Worm (Caenorhabditis elegans): ENCODE data around the gene K10H10.6.

Gene K10H10.6

DNA sequence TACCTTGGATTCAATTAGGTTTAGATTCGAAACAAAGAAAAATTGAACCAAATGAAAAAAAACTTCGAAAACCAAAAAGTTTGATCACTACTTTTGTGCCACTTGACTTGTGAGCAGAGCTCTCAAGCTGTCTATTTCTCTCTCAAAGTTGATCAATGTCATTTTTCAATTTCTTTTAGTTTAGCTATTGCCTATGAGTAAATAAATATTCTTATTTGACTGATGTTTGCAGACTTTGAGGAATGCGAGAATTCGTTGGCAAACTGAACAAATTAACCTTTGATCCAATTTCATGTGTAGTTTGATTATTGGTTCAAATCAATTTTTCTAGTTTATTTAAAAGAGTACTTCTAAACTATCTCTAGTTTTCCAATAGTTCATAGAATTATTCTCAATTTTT, 19.3 kb upstream of the K10H10.6 start:
- no peak for TF ChIP-seq dve-1 (tag; optimal IDR thresholded peaks at IDR 0.05)

DNA sequence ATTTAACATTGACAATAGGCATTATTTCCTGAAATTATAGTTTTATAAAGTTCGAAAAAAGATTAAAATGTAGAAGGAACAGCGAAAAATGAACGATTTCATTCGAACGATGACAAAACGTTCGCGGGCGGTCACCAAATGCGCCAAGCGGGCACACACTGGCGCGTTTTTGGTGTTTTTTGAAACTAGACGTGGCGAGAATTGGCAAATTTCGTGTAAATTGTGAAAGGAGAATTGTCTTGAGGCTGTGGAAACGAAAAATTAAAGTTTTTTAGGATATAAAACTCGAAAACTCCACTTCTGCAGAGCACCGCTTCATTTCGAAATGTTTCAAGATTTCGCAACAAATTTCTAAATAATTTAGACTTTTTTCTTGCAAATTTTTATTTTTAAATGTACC, 14.4 kb upstream of the K10H10.6 start, which contains the start of gene usp-14:
Gene usp-14 (minus strand): TSS at position 28 of the 400 bp plus-strand sequence.
- TF ChIP-seq ceh-31 (tag; optimal IDR thresholded peaks at IDR 0.05) (peak; percentile 25), sox-2 (GFP tag; IDR thresholded peaks at IDR 0.05) (no peak)

DNA sequence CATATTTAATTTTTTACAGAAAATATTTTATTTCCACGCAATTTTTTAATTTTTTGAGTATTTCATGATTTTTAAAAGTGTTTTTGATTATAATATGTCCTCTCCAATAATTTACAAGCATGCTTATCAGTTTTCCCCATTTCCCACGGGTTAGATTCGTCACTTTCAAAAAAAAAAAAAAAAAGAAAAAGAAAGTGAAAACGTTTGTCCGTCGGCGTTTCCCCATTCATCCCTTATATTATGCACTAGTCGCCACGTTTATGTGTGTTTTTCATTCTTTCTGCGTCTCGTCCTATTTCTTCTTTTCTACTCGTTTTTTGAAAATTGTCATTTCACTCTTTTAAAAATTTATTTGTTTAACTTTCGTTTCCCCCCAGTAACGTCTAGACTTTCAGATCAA, 13.7 kb upstream of the K10H10.6 start, which contains the start of gene vnut-1:
Gene vnut-1 (plus strand): TSS at position 396 of the 400 bp plus-strand sequence.
- TF ChIP-seq nfya-1 (tag; optimal IDR thresholded peaks at IDR 0.05) (peak; percentile 4), zip-5 (tag; optimal IDR thresholded peaks at IDR 0.05) (no peak), tbx-7 (tag; optimal IDR thresholded peaks at IDR 0.05) (no peak), hlh-13 (GFP tag; optimal IDR thresholded peaks at IDR 0.05) (no peak), nhr-232 (tag; optimal IDR thresholded peaks at IDR 0.05) (no peak), dve-1 (tag; optimal IDR thresholded peaks at IDR 0.05) (no peak), hlh-15 (tag; optimal IDR thresholded peaks at IDR 0.05) (no peak), ceh-2 (tag; optimal IDR thresholded peaks at IDR 0.05) (no peak)

DNA sequence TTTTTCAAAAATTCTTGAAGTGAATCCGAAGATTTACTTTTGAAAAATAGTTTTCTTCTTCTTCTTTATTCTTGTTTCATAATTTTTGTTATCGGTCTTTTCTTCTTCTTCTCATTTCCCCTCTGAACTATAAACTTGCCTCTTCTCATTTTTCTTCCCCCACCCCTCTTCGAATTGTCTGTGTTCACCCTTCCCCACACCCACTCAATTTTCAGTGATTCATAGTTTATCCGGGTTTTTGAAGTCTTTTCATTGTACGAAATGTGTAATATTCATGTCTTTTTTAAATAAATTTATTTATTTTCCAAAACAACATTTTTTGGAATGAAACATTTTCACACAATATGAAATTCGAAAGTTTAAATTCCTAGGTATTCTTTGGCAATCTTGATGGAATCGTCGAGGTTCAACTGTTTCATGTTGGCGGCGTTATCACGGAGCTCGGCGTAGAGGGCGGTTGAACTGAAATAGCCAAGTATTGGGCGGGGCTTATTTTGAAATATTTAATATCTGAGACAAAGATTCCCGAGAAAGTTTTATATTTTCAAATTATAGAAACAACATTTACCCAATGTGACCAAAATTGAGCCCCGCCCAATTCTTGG, 10.4 kb upstream of the K10H10.6 start:
- TF ChIP-seq ceh-9 (tag; optimal IDR thresholded peaks at IDR 0.05), result no peak
- no peak for TF ChIP-seq hlh-30 (tag; optimal IDR thresholded peaks at IDR 0.05; ENCODE audit: insufficient read depth)
- no peak for TF ChIP-seq odd-2 (tag; optimal IDR thresholded peaks at IDR 0.05)
- TF ChIP-seq K02D7.2 (tag; optimal IDR thresholded peaks at IDR 0.05), result no peak
- no peak for TF ChIP-seq unc-86 (tag; optimal IDR thresholded peaks at IDR 0.05)
- TF ChIP-seq pax-1 (tag; optimal IDR thresholded peaks at IDR 0.05), result no peak
- no peak for TF ChIP-seq npax-4 (tag; optimal IDR thresholded peaks at IDR 0.05)
- no peak for TF ChIP-seq rnt-1 (tag; optimal IDR thresholded peaks at IDR 0.05)
- no peak for TF ChIP-seq fkh-10 (GFP tag; optimal IDR thresholded peaks at IDR 0.05)
- no peak for TF ChIP-seq ama-1 (optimal IDR thresholded peaks at IDR 0.05)
- no peak for TF ChIP-seq sox-2 (GFP tag; IDR thresholded peaks at IDR 0.05)
- no peak for TF ChIP-seq zip-5 (tag; optimal IDR thresholded peaks at IDR 0.05)
- no peak for TF ChIP-seq ceh-6 (GFP tag; optimal IDR thresholded peaks at IDR 0.05)
- no peak for TF ChIP-seq ceh-45 (GFP tag; IDR thresholded peaks at IDR 0.05)
- TF ChIP-seq dve-1 (tag; optimal IDR thresholded peaks at IDR 0.05), result no peak

DNA sequence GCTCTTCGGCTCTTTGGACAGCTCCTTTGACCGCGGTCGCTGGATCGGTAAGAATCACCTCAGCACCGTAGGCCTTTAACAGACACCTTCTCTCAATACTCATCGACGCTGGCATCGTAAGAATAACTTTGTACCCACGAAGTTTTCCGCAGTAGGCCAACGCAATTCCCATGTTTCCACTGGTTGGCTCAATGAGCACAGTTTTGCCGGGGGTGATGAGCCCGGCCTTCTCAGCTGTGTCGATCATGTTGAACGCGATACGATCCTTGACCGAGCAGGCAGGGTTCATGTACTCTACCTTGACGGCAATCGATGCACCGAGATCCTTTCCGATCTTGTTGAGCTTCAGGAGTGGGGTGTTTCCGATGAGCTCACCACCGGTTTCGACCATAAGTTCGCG, 9.1 kb upstream of the K10H10.6 start:
- TF ChIP-seq dmd-4 (tag; optimal IDR thresholded peaks at IDR 0.05; ENCODE audit: borderline replicate concordance) (no peak), pag-3 (tag; optimal IDR thresholded peaks at IDR 0.05; ENCODE audit: borderline replicate concordance) (no peak), madf-2 (tag; optimal IDR thresholded peaks at IDR 0.05) (no peak), unc-55 (GFP tag; optimal IDR thresholded peaks at IDR 0.05) (no peak)

DNA sequence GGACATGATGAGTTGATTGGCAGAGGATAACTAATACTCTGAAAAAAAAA, 8.9 kb upstream of the K10H10.6 start, which contains the start of gene cysl-2:
Gene cysl-2 (minus strand): TSS at position 38 of the 50 bp plus-strand sequence.
- no peak for TF ChIP-seq zip-5 (tag; optimal IDR thresholded peaks at IDR 0.05)
- no peak for TF ChIP-seq ama-1 (optimal IDR thresholded peaks at IDR 0.05)
- no peak for TF ChIP-seq che-1 (tag; optimal IDR thresholded peaks at IDR 0.05)
- no peak for TF ChIP-seq lim-6 (tag; optimal IDR thresholded peaks at IDR 0.05)
- TF ChIP-seq pha-4 (tag; optimal IDR thresholded peaks at IDR 0.05), result no peak
- no peak for TF ChIP-seq ceh-24 (tag; optimal IDR thresholded peaks at IDR 0.05)
- no peak for TF ChIP-seq ttx-3 (tag; optimal IDR thresholded peaks at IDR 0.05)
- TF ChIP-seq ceh-9 (tag; optimal IDR thresholded peaks at IDR 0.05), result no peak
- TF ChIP-seq K02D7.2 (tag; optimal IDR thresholded peaks at IDR 0.05), result no peak
- TF ChIP-seq pha-2 (tag; optimal IDR thresholded peaks at IDR 0.05), result no peak
- no peak for TF ChIP-seq odd-2 (tag; optimal IDR thresholded peaks at IDR 0.05)
- TF ChIP-seq pros-1 (tag; optimal IDR thresholded peaks at IDR 0.05), result no peak
- TF ChIP-seq sox-2 (GFP tag; IDR thresholded peaks at IDR 0.05), result no peak
- TF ChIP-seq ceh-45 (GFP tag; IDR thresholded peaks at IDR 0.05), result no peak
- TF ChIP-seq dmd-4 (tag; optimal IDR thresholded peaks at IDR 0.05; ENCODE audit: borderline replicate concordance), result no peak
- TF ChIP-seq hlh-30 (tag; optimal IDR thresholded peaks at IDR 0.05; ENCODE audit: insufficient read depth), result no peak

Measured in whole organism, late embryonic.